Worm (Caenorhabditis elegans): ENCODE data around the gene gsp-1.

The gsp-1 gene

DNA sequence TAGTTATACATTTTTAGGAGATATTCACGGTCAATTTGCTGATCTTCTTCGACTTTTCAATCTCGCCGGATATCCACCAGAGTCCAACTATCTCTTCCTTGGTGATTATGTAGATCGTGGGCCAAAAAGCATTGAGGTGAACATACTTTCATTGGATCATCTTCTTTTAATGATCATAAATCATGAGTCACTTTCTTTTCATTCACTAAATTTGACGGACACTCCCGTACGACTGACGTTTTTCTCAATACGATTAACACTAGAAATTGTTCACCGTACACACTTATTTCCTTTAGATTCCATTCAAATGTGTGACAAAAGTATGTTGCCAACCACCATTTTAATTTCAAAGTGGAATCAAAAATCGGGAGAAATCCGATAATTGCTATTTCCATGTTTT is 20.7 kb downstream of the gsp-1 start:
- peak; percentile 91 for TF ChIP-seq blmp-1 (tag; optimal IDR thresholded peaks at IDR 0.05)
- TF ChIP-seq alr-1 (tag; optimal IDR thresholded peaks at IDR 0.05; ENCODE audit: borderline replicate concordance), result no peak
- TF ChIP-seq nhr-85 (tag), result peak; percentile 60
- no peak for TF ChIP-seq unc-130 (tag; optimal IDR thresholded peaks at IDR 0.05)
- TF ChIP-seq lin-14 (GFP tag; optimal IDR thresholded peaks at IDR 0.05), result peak; percentile 18
- no peak for TF ChIP-seq fkh-4 (tag; optimal IDR thresholded peaks at IDR 0.05; ENCODE audit: borderline replicate concordance)
- TF ChIP-seq unc-98 (GFP tag; IDR thresholded peaks at IDR 0.05), result no peak
- TF ChIP-seq nhr-71 (tag; optimal IDR thresholded peaks at IDR 0.05), result no peak

DNA sequence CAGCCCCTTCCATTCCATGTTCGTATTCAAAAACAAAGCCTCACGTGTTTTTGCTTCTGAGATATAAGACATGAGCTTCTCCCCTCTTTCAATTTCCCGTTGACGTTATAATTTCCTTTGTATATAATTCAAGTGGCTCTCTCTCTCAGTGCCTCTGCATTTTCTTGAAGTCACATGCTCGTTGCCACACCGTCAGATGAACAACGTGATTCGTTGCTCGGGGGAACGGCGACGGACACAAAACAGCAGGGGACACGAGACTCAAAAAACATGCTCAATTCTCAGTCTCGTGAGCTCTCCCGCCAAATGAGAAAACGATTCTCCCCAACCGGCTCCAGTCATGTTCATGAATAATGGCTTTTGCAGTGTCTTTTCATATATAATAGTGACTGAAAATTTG is 26.1 kb downstream of the gsp-1 start:
- TF ChIP-seq grh-1 (GFP tag; IDR thresholded peaks at IDR 0.05) (no peak), unc-98 (GFP tag; IDR thresholded peaks at IDR 0.05) (no peak), pax-3 (tag; optimal IDR thresholded peaks at IDR 0.05) (peak; percentile 49), tlp-1 (tag; optimal IDR thresholded peaks at IDR 0.05) (no peak), lin-39 (tag; optimal IDR thresholded peaks at IDR 0.05) (no peak), ets-5 (GFP tag; IDR thresholded peaks at IDR 0.05) (no peak), ceh-82 (tag; optimal IDR thresholded peaks at IDR 0.05) (no peak), nhr-28 (tag; optimal IDR thresholded peaks at IDR 0.05) (no peak), nhr-12 (tag; optimal IDR thresholded peaks at IDR 0.05) (no peak), dpl-1 (GFP tag; optimal IDR thresholded peaks at IDR 0.05) (no peak), lsy-2 (tag; optimal IDR thresholded peaks at IDR 0.05) (no peak), efl-3 (GFP tag; optimal IDR thresholded peaks at IDR 0.05) (no peak), egl-13 (tag; optimal IDR thresholded peaks at IDR 0.05) (no peak), sup-37 (GFP tag; optimal IDR thresholded peaks at IDR 0.05) (no peak), isw-1 (GFP tag; IDR thresholded peaks at IDR 0.05) (no peak), ztf-11 (tag; optimal IDR thresholded peaks at IDR 0.05) (no peak), pqm-1 (tag; optimal IDR thresholded peaks at IDR 0.05) (no peak), lin-15B (tag; optimal IDR thresholded peaks at IDR 0.05) (no peak), C34B4.2 (tag; optimal IDR thresholded peaks at IDR 0.05) (no peak), jun-1 (tag; optimal IDR thresholded peaks at IDR 0.05) (no peak), efl-1 (optimal IDR thresholded peaks at IDR 0.05) (no peak), efl-1 (GFP tag; optimal IDR thresholded peaks at IDR 0.05 in 1 of 2) (no peak), rnt-1 (tag; optimal IDR thresholded peaks at IDR 0.05) (no peak), Y116A8C.19 (tag; optimal IDR thresholded peaks at IDR 0.05; ENCODE audit: borderline replicate concordance) (no peak), hlh-4 (tag; optimal IDR thresholded peaks at IDR 0.05) (no peak), nhr-90 (tag; optimal IDR thresholded peaks at IDR 0.05; ENCODE audit: poor library complexity) (no peak), swsn-7 (tag; optimal IDR thresholded peaks at IDR 0.05) (no peak), nhr-85 (tag) (no peak), fkh-8 (tag; optimal IDR thresholded peaks at IDR 0.05) (peak; percentile 72), snu-23 (GFP tag; optimal IDR thresholded peaks at IDR 0.05) (no peak), unc-62 (GFP tag; optimal IDR thresholded peaks at IDR 0.05) (no peak), fos-1 (tag; optimal IDR thresholded peaks at IDR 0.05) (no peak), dsc-1 (tag; optimal IDR thresholded peaks at IDR 0.05) (peak; percentile 66), nhr-47 (tag; optimal IDR thresholded peaks at IDR 0.05) (peak; percentile 22), sptf-1 (tag; optimal IDR thresholded peaks at IDR 0.05) (no peak), mdl-1 (tag; optimal IDR thresholded peaks at IDR 0.05) (no peak), unc-130 (tag; optimal IDR thresholded peaks at IDR 0.05) (no peak), ceh-88 (GFP tag; IDR thresholded peaks at IDR 0.05) (no peak), mep-1 (tag; optimal IDR thresholded peaks at IDR 0.05) (no peak), mef-2 (tag; optimal IDR thresholded peaks at IDR 0.05) (no peak), nhr-237 (tag; optimal IDR thresholded peaks at IDR 0.05) (no peak), skn-1 (tag; optimal IDR thresholded peaks at IDR 0.05) (no peak), lin-35 (GFP tag; optimal IDR thresholded peaks at IDR 0.05) (no peak), nhr-71 (tag; optimal IDR thresholded peaks at IDR 0.05) (peak; percentile 46), unc-86 (tag; optimal IDR thresholded peaks at IDR 0.05) (peak; percentile 11), hlh-17 (GFP tag; optimal IDR thresholded peaks at IDR 0.05; ENCODE audit: borderline replicate concordance) (no peak), lin-14 (GFP tag; optimal IDR thresholded peaks at IDR 0.05) (peak; percentile 26), mab-9 (GFP tag; IDR thresholded peaks at IDR 0.05) (no peak), nhr-11 (tag; optimal IDR thresholded peaks at IDR 0.05) (no peak)

Data from whole organism, L1 larva.